Fruit fly (Drosophila melanogaster): Measurements from ENCODE around the gene Sas10.
A peak's percentile ranks its signal among the peaks of the same experiment; 100 is the strongest.

Gene Sas10

DNA sequence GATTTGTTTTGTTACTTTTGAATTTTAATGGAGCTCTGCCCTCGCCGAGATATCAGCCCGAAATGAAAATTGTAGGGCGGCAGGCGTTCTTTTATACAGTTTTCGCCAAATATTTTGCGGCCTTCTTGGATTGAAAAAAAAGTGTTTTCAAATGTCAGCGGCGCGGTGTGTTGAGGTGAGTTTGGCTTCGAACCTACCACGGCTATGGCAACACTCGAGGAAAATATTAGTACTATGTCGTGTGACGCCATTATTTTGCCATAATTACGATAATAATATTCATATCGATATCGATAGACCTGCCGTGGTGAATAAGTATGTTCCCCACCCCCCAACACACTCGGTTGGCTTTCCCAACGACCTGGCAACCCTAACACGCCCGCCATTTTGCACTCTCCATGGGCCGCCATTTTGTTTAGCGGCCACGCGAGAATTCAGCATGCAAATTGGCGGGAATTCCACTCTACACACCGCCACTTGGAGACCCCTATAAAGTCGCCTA, 5.3 kb upstream of the Sas10 start, which contains the start of the genes TrxT and dhd (continued):
- TF ChIP-seq Mrtf (GFP tag; IDR thresholded peaks at IDR 0.05), result no peak
- no peak for TF ChIP-seq Oli (tag; optimal IDR thresholded peaks at IDR 0.05)
- TF ChIP-seq crp (GFP tag; optimal IDR thresholded peaks at IDR 0.05), result no peak
- TF ChIP-seq pan (optimal IDR thresholded peaks at IDR 0.05), result no peak
- peak in 1 of 2 experiments; percentile 58 for TF ChIP-seq pan (GFP tag; optimal IDR thresholded peaks at IDR 0.05 in 1 of 2, IDR thresholded peaks at IDR 0.05 in 1 of 2)
- TF ChIP-seq CG4730 (GFP tag; IDR thresholded peaks at IDR 0.05), result no peak
- TF ChIP-seq unpg (GFP tag; optimal IDR thresholded peaks at IDR 0.05), result no peak
- TF ChIP-seq CG18599 (GFP tag; optimal IDR thresholded peaks at IDR 0.05), result no peak
- no peak for TF ChIP-seq CG12236 (GFP tag; optimal IDR thresholded peaks at IDR 0.05)
- no peak for TF ChIP-seq Dek (tag; optimal IDR thresholded peaks at IDR 0.05)
- no peak for TF ChIP-seq HmgD (GFP tag; optimal IDR thresholded peaks at IDR 0.05)
- TF ChIP-seq cwo (GFP tag; optimal IDR thresholded peaks at IDR 0.05), result no peak
- TF ChIP-seq sd (tag; optimal IDR thresholded peaks at IDR 0.05), result no peak
- TF ChIP-seq Poxn (GFP tag; IDR thresholded peaks at IDR 0.05), result no peak
- TF ChIP-seq CG31365 (tag; optimal IDR thresholded peaks at IDR 0.05), result no peak
- no peak for TF ChIP-seq ro (GFP tag; IDR thresholded peaks at IDR 0.05)
- no peak for TF ChIP-seq Hmr (GFP tag; optimal IDR thresholded peaks at IDR 0.05)
- TF ChIP-seq her (GFP tag; optimal IDR thresholded peaks at IDR 0.05), result peak; percentile 7
- no peak for TF ChIP-seq Ravus (GFP tag; IDR thresholded peaks at IDR 0.05)
- no peak for TF ChIP-seq emc (GFP tag; optimal IDR thresholded peaks at IDR 0.05)
- TF ChIP-seq Taf1 (GFP tag; IDR thresholded peaks at IDR 0.05), result no peak
- 0 out of 3 replicates have a peak, but pooled peaks have one; percentile 32 for TF ChIP-seq CG3726 (GFP tag; IDR thresholded peaks at IDR 0.05)
- no peak for TF ChIP-seq D (optimal IDR thresholded peaks at IDR 0.05)
- no peak for TF ChIP-seq D (GFP tag; optimal IDR thresholded peaks at IDR 0.05)
- TF ChIP-seq Stat92E (GFP tag; optimal IDR thresholded peaks at IDR 0.05), result no peak
- TF ChIP-seq Dbx (GFP tag; IDR thresholded peaks at IDR 0.05), result 0 out of 3 replicates have a peak, but pooled peaks have one; percentile 51
- TF ChIP-seq CG17802 (tag; optimal IDR thresholded peaks at IDR 0.05), result peak; percentile 13
- TF ChIP-seq dan (GFP tag; IDR thresholded peaks at IDR 0.05), result no peak
- no peak for TF ChIP-seq CG17361 (GFP tag; IDR thresholded peaks at IDR 0.05)
- no peak for TF ChIP-seq kah (GFP tag; optimal IDR thresholded peaks at IDR 0.05)
- no peak for TF ChIP-seq zf30C (GFP tag; optimal IDR thresholded peaks at IDR 0.05)
- no peak for TF ChIP-seq Mes4 (GFP tag; optimal IDR thresholded peaks at IDR 0.05)
- TF ChIP-seq bbx (GFP tag; IDR thresholded peaks at IDR 0.05; ENCODE audit: partially characterized antibody), result peak; percentile 66
- peak; percentile 38 for TF ChIP-seq Scr (GFP tag; IDR thresholded peaks at IDR 0.05; ENCODE audit: partially characterized antibody)
- TF ChIP-seq HLH54F (GFP tag; optimal IDR thresholded peaks at IDR 0.05), result no peak
- peak; percentile 6 for TF ChIP-seq CG4707 (GFP tag; optimal IDR thresholded peaks at IDR 0.05)
- no peak for TF ChIP-seq CG11560 (tag; IDR thresholded peaks at IDR 0.05)
- peak; percentile 53; the same call in 1 of the 3 replicates for TF ChIP-seq so (GFP tag; IDR thresholded peaks at IDR 0.05)
- TF ChIP-seq CG7963 (GFP tag; IDR thresholded peaks at IDR 0.05; ENCODE audit: partially characterized antibody), result 0 out of 3 replicates have a peak, but pooled peaks have one; percentile 4
- no peak for TF ChIP-seq CG13296 (GFP tag; optimal IDR thresholded peaks at IDR 0.05)
- TF ChIP-seq abd-A (tag; optimal IDR thresholded peaks at IDR 0.05), result no peak
- TF ChIP-seq Jarid2 (GFP tag; optimal IDR thresholded peaks at IDR 0.05), result no peak
- no peak for TF ChIP-seq CkIIα-i1 (GFP tag; IDR thresholded peaks at IDR 0.05)
- peak; percentile 42; the same call in 1 of the 3 replicates for TF ChIP-seq Doc3 (GFP tag; IDR thresholded peaks at IDR 0.05; ENCODE audit: partially characterized antibody)
- no peak for TF ChIP-seq fd96Cb (tag; optimal IDR thresholded peaks at IDR 0.05)

Measured in whole organism, embryonic.